Worm (Caenorhabditis elegans) whole organism, young adult: ENCODE measurements around the gene madf-4.
A peak's percentile ranks its signal among the peaks of the same experiment; 100 is the strongest.

Experiments used
- B0035.1 ChIP-seq: sonication (generic microtip); optimal IDR thresholded peaks from 2 replicates; lab custom pipeline; 2016; ENCODE audit warnings: missing genetic modification characterization, mild to moderate bottlenecking, missing compliant biosample characterization, missing genotype, missing genetic modification reagents
- C06A6.2 ChIP-seq: fragments of 200-800 bp; sonication (Bioruptor generic); conservative IDR thresholded peaks from 2 replicates; pipeline ENCODE4 v1.3.6; 2022; ENCODE audit warnings: missing genetic modification characterization, missing compliant biosample characterization
- D2030.7 ChIP-seq: fragments of 200-800 bp; sonication (Bioruptor generic); IDR thresholded peaks from 2 replicates; pipeline ENCODE4 v1.3.6; 2022; ENCODE audit warnings: missing genetic modification reagents, missing genetic modification characterization, missing compliant biosample characterization
- F22D6.2 ChIP-seq: sonication (generic microtip); optimal IDR thresholded peaks from 2 replicates; lab custom pipeline; 2016; ENCODE audit warnings: mild to moderate bottlenecking, missing genetic modification characterization, missing compliant biosample characterization
- F23B12.7 ChIP-seq: sonication (generic microtip); optimal IDR thresholded peaks from 2 replicates; lab custom pipeline; 2017; ENCODE audit warnings: missing genetic modification characterization, mild to moderate bottlenecking, missing compliant biosample characterization, antibody characterized with exemption, moderate library complexity; ENCODE audit not compliant: insufficient read depth
- F39B2.1 ChIP-seq: fragments of 200-800 bp; sonication (Bioruptor generic); IDR thresholded peaks from 2 replicates; pipeline ENCODE4 v1.3.6; 2022; ENCODE audit warnings: missing genetic modification reagents, missing genetic modification characterization, missing compliant biosample characterization
- F49E8.2 ChIP-seq: sonication (generic microtip); optimal IDR thresholded peaks from 3 replicates; lab custom pipeline; 2017; ENCODE audit warnings: missing genetic modification characterization, mild to moderate bottlenecking, missing compliant biosample characterization, antibody characterized with exemption, moderate library complexity; ENCODE audit not compliant: insufficient read depth
- F52B5.7 ChIP-seq: sonication (generic microtip); optimal IDR thresholded peaks from 2 replicates; lab custom pipeline; 2016; ENCODE audit warnings: mild to moderate bottlenecking, missing genetic modification characterization, missing compliant biosample characterization
- F55B11.4 ChIP-seq: sonication (generic microtip); optimal IDR thresholded peaks from 2 replicates; lab custom pipeline; 2016; ENCODE audit warnings: missing compliant biosample characterization, missing genetic modification characterization, borderline replicate concordance; ENCODE audit not compliant: insufficient read depth
- F57A8.1 ChIP-seq: fragments of 200-800 bp; sonication (Bioruptor generic); optimal IDR thresholded peaks from 2 replicates; lab custom pipeline; 2018; ENCODE audit warnings: mild to moderate bottlenecking, missing genetic modification characterization, moderate library complexity, missing compliant biosample characterization
- T26A5.8 ChIP-seq: sonication (generic microtip); optimal IDR thresholded peaks from 2 replicates; lab custom pipeline; 2016; ENCODE audit warnings: missing genetic modification characterization, missing compliant biosample characterization
- Y53F4B.3 ChIP-seq: fragments of 200-800 bp; sonication (Bioruptor generic); IDR thresholded peaks from 2 replicates; pipeline ENCODE4 v1.3.6; 2022; ENCODE audit warnings: missing genetic modification reagents, missing genetic modification characterization, missing compliant biosample characterization
- Y53G8AR.9 ChIP-seq: fragments of 200-800 bp; sonication (Bioruptor generic); conservative IDR thresholded peaks from 2 replicates; pipeline ENCODE4 v1.3.6; 2022; ENCODE audit warnings: missing genetic modification reagents, missing genetic modification characterization, missing compliant biosample characterization
- ama-1 ChIP-seq, 3 experiments: fragments of 150-350 bp in 1 of 3; sonication (generic microtip) in 2 of 3; optimal IDR thresholded peaks; 2 replicates each; lab custom pipeline; 2014 to 2018; ENCODE audit warnings: missing biosample characterization in 2 of 3, missing genetic modification characterization in 2 of 3, missing genetic modification reagents in 2 of 3
- atf-7 ChIP-seq: sonication (generic microtip); optimal IDR thresholded peaks from 2 replicates; lab custom pipeline; 2017; ENCODE audit warnings: mild to moderate bottlenecking, missing genetic modification characterization, missing compliant biosample characterization
- attf-3 ChIP-seq: fragments of 200-800 bp; sonication (Bioruptor generic); conservative IDR thresholded peaks from 2 replicates; pipeline ENCODE4 v1.3.6; 2022; ENCODE audit warnings: missing genetic modification reagents, missing genetic modification characterization, missing compliant biosample characterization
- bed-2 ChIP-seq: fragments of 200-800 bp; sonication (Bioruptor generic); IDR thresholded peaks from 2 replicates; pipeline ENCODE4 v1.3.6; 2022; ENCODE audit warnings: missing genetic modification reagents, missing genetic modification characterization, missing compliant biosample characterization
- cebp-2 ChIP-seq: fragments of 200-800 bp; sonication (Bioruptor generic); IDR thresholded peaks from 2 replicates; pipeline ENCODE4 v1.3.6; 2022; ENCODE audit warnings: missing genetic modification characterization, missing compliant biosample characterization
- ceh-27 ChIP-seq: fragments of 200-800 bp; sonication (Bioruptor generic); optimal IDR thresholded peaks from 2 replicates; lab custom pipeline; 2018; ENCODE audit warnings: mild to moderate bottlenecking, missing genetic modification characterization, moderate library complexity, missing compliant biosample characterization
- ceh-58 ChIP-seq: fragments of 200-800 bp; sonication (Bioruptor generic); IDR thresholded peaks from 2 replicates; pipeline ENCODE4 v1.3.6; 2022; ENCODE audit warnings: missing genetic modification characterization, missing compliant biosample characterization
- ceh-91 ChIP-seq: fragments of 200-800 bp; sonication (Bioruptor generic); IDR thresholded peaks from 2 replicates; pipeline ENCODE4 v1.3.6; 2022; ENCODE audit warnings: missing genetic modification reagents, missing genetic modification characterization, missing compliant biosample characterization
- dox-1 ChIP-seq: fragments of 200-800 bp; sonication (Bioruptor generic); IDR thresholded peaks from 2 replicates; pipeline ENCODE4 v1.3.6; 2022; ENCODE audit warnings: missing genetic modification reagents, missing genetic modification characterization, missing compliant biosample characterization
- egl-18 ChIP-seq: fragments of 200-800 bp; sonication (Bioruptor generic); IDR thresholded peaks from 2 replicates; pipeline ENCODE4 v1.3.6; 2022; ENCODE audit warnings: missing genetic modification reagents, missing genetic modification characterization, missing compliant biosample characterization
- fkh-3 ChIP-seq: sonication (generic microtip); optimal IDR thresholded peaks from 2 replicates; lab custom pipeline; 2016; ENCODE audit warnings: mild to moderate bottlenecking, missing genetic modification characterization, missing compliant biosample characterization
- him-1 ChIP-seq: sonication (generic microtip); optimal IDR thresholded peaks from 2 replicates; lab custom pipeline; 2016; ENCODE audit warnings: missing genotype, missing genetic modification reagents, missing genetic modification characterization, missing compliant biosample characterization
- hlh-12 ChIP-seq: sonication (generic microtip); optimal IDR thresholded peaks from 2 replicates; lab custom pipeline; 2016; ENCODE audit warnings: missing genetic modification characterization, missing compliant biosample characterization
- hmg-20 ChIP-seq: fragments of 200-800 bp; sonication (Bioruptor generic); IDR thresholded peaks from 2 replicates; pipeline ENCODE4 v1.3.6; 2022; ENCODE audit warnings: missing genetic modification reagents, missing genetic modification characterization, missing compliant biosample characterization
- hrde-1 ChIP-seq: sonication (generic microtip); optimal IDR thresholded peaks from 2 replicates; lab custom pipeline; 2016; ENCODE audit warnings: missing genetic modification characterization, mild to moderate bottlenecking, missing compliant biosample characterization, moderate library complexity, missing genotype, missing genetic modification reagents, borderline replicate concordance
- hsf-1 ChIP-seq: fragments of 200-800 bp; sonication (Bioruptor generic); IDR thresholded peaks from 2 replicates; pipeline ENCODE4 v1.3.6; 2022; ENCODE audit warnings: missing genetic modification reagents, missing genetic modification characterization, missing compliant biosample characterization
- lag-1 ChIP-seq: fragments of 200-800 bp; sonication (Bioruptor generic); IDR thresholded peaks from 2 replicates; pipeline ENCODE4 v1.3.6; 2022; ENCODE audit warnings: missing genetic modification reagents, missing genetic modification characterization, missing compliant biosample characterization
- let-607 ChIP-seq, 2 experiments: fragments of 200-800 bp in 1 of 2; sonication (Bioruptor generic) in 1 of 2; sonication (generic microtip) in 1 of 2; optimal IDR thresholded peaks; 2 replicates each; lab custom pipeline; 2016 to 2018; ENCODE audit warnings: mild to moderate bottlenecking in 2 of 2, missing compliant biosample characterization in 2 of 2, missing genetic modification characterization in 2 of 2, moderate library complexity in 2 of 2, missing genotype in 1 of 2
- lin-35 ChIP-seq, 3 experiments: fragments of 150-350 bp in 2 of 3; sonication (generic microtip) in 1 of 3; optimal IDR thresholded peaks; 2 replicates each; lab custom pipeline; 2014 to 2018; ENCODE audit warnings: missing biosample characterization in 3 of 3, missing genetic modification characterization in 3 of 3, missing genetic modification reagents in 3 of 3
- lin-40 ChIP-seq: sonication (generic microtip); optimal IDR thresholded peaks from 2 replicates; lab custom pipeline; 2016; ENCODE audit warnings: missing genetic modification characterization, mild to moderate bottlenecking, missing compliant biosample characterization, missing genotype, missing genetic modification reagents
- lin-54 ChIP-seq: fragments of 200-800 bp; sonication (Bioruptor generic); optimal IDR thresholded peaks from 2 replicates; lab custom pipeline; 2018; ENCODE audit warnings: mild to moderate bottlenecking, missing genetic modification characterization, missing compliant biosample characterization
- lsl-1 ChIP-seq: fragments of 200-800 bp; sonication (Bioruptor generic); optimal IDR thresholded peaks from 2 replicates; lab custom pipeline; 2018; ENCODE audit warnings: mild to moderate bottlenecking, missing genetic modification characterization, moderate library complexity, missing compliant biosample characterization
- madf-3 ChIP-seq: fragments of 200-800 bp; sonication (Bioruptor generic); IDR thresholded peaks from 2 replicates; pipeline ENCODE4 v1.3.6; 2022; ENCODE audit warnings: missing genetic modification reagents, missing genetic modification characterization, missing compliant biosample characterization
- madf-8 ChIP-seq: fragments of 200-800 bp; sonication (Bioruptor generic); conservative IDR thresholded peaks from 2 replicates; pipeline ENCODE4 v1.3.6; 2022; ENCODE audit warnings: missing genetic modification reagents, missing genetic modification characterization, missing compliant biosample characterization
- mcd-1 ChIP-seq: fragments of 200-800 bp; sonication (Bioruptor generic); IDR thresholded peaks from 2 replicates; pipeline ENCODE4 v1.3.6; 2022; ENCODE audit warnings: missing genetic modification reagents, missing genetic modification characterization, missing compliant biosample characterization
- nfya-2 ChIP-seq: fragments of 200-800 bp; sonication (Bioruptor generic); IDR thresholded peaks from 2 replicates; pipeline ENCODE4 v1.3.6; 2022; ENCODE audit warnings: missing genetic modification reagents, missing genetic modification characterization, missing compliant biosample characterization
- nfyb-1 ChIP-seq: fragments of 200-800 bp; sonication (Bioruptor generic); IDR thresholded peaks from 2 replicates; pipeline ENCODE4 v1.3.6; 2022; ENCODE audit warnings: missing genetic modification reagents, missing genetic modification characterization, missing compliant biosample characterization
- nhr-120 ChIP-seq: fragments of 200-800 bp; sonication (Bioruptor generic); IDR thresholded peaks from 2 replicates; pipeline ENCODE4 v1.3.6; 2022; ENCODE audit warnings: missing genetic modification characterization, missing compliant biosample characterization
- pha-4 ChIP-seq: fragments of 150-350 bp; sonication (generic microtip); optimal IDR thresholded peaks from 2 replicates; lab custom pipeline; 2014; ENCODE audit warnings: missing biosample characterization, missing genetic modification reagents, missing genetic modification characterization
- snpc-1.1 ChIP-seq: sonication (generic microtip); optimal IDR thresholded peaks from 2 replicates; lab custom pipeline; 2017; ENCODE audit warnings: missing genetic modification characterization, mild to moderate bottlenecking, missing compliant biosample characterization, antibody characterized with exemption, moderate library complexity, missing genotype, missing genetic modification reagents; ENCODE audit not compliant: insufficient read depth
- sptf-2 ChIP-seq: fragments of 200-800 bp; sonication (Bioruptor generic); optimal IDR thresholded peaks from 2 replicates; lab custom pipeline; 2018; ENCODE audit warnings: mild to moderate bottlenecking, missing genetic modification characterization, missing compliant biosample characterization
- tlf-1 ChIP-seq: fragments of 200-800 bp; sonication (Bioruptor generic); optimal IDR thresholded peaks from 2 replicates; lab custom pipeline; 2018; ENCODE audit warnings: mild to moderate bottlenecking, missing genetic modification characterization, missing compliant biosample characterization
- zim-3 ChIP-seq: sonication (generic microtip); optimal IDR thresholded peaks from 2 replicates; lab custom pipeline; 2017; ENCODE audit warnings: mild to moderate bottlenecking, missing genetic modification characterization, moderate library complexity, missing compliant biosample characterization
- ztf-18 ChIP-seq: sonication (generic microtip); optimal IDR thresholded peaks from 2 replicates; lab custom pipeline; 2016; ENCODE audit warnings: missing genotype, mild to moderate bottlenecking, missing genetic modification characterization, missing compliant biosample characterization

The madf-4 gene

DNA sequence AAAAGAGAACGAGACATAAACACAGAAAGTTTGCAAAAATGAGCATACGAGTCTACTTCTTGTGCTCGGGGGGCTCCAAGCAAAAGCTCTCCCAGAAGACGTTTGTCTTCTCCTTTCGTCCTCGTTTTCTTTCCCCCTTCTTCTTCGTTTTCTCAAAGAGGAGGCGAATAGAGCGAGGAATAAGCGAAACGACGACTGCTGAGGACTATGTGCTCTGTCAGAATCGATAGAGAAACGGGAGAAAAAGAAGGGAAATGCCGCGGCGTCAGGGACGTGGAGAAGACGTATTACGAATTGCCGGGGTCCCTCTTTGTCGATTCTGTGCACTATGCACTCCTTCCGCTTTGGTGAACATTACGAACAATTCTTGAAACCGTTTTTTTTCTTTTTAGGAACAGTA is 16.1 kb upstream of the madf-4 start (continued):
- TF ChIP-seq hrde-1 (tag; lab: Kevin White, UChicago) (peak; percentile 21), ztf-18 (tag; lab: Kevin White, UChicago) (no peak), lin-35 (GFP tag; optimal IDR thresholded peaks at IDR 0.05; lab: Kevin White, UChicago) (peak in 1 of 3 experiments; percentile 34), dox-1 (no peak), F52B5.7 (tag; lab: Kevin White, UChicago) (no peak), hmg-20 (GFP tag; lab: Robert Waterston, UW) (no peak), hlh-12 (tag; lab: Kevin White, UChicago) (no peak), tlf-1 (GFP tag; lab: Kevin White, UChicago) (no peak), F39B2.1 (GFP tag; lab: Robert Waterston, UW) (no peak), ceh-91 (GFP tag; lab: Robert Waterston, UW) (no peak), let-607 (tag; optimal IDR thresholded peaks at IDR 0.05; lab: Kevin White, UChicago) (no peak), Y53F4B.3 (GFP tag; lab: Robert Waterston, UW) (no peak), atf-7 (tag; lab: Kevin White, UChicago) (peak; percentile 28), pha-4 (no peak), attf-3 (0 out of 2 replicates have a peak, but pooled peaks have one; percentile 23), cebp-2 (GFP tag; lab: Robert Waterston, UW) (no peak), lin-40 (tag; lab: Kevin White, UChicago) (no peak), nfyb-1 (GFP tag; lab: Robert Waterston, UW) (0 out of 2 replicates have a peak, but pooled peaks have one; percentile 47), snpc-1.1 (no peak), F57A8.1 (GFP tag; lab: Kevin White, UChicago) (no peak), egl-18 (GFP tag; lab: Robert Waterston, UW) (peak; percentile 71; the same call in 1 of the 2 replicates), B0035.1 (tag; lab: Kevin White, UChicago) (no peak), D2030.7 (GFP tag; lab: Robert Waterston, UW) (peak; percentile 41), F23B12.7 (no peak), F49E8.2 (tag; lab: Kevin White, UChicago) (peak; percentile 63), C06A6.2 (GFP tag; lab: Robert Waterston, UW) (no peak), madf-3 (GFP tag; lab: Robert Waterston, UW) (no peak), nhr-120 (GFP tag; lab: Robert Waterston, UW) (no peak), nfya-2 (GFP tag; lab: Robert Waterston, UW) (no peak), ceh-58 (GFP tag; lab: Robert Waterston, UW) (no peak), hsf-1 (peak; percentile 71; the same call in 1 of the 2 replicates), ceh-27 (GFP tag; lab: Kevin White, UChicago) (peak; percentile 39), lsl-1 (GFP tag; lab: Kevin White, UChicago) (no peak), lin-54 (GFP tag; lab: Kevin White, UChicago) (no peak), madf-8 (no peak), bed-2 (no peak), lag-1 (GFP tag; lab: Robert Waterston, UW) (no peak), mcd-1 (peak; percentile 38; the same call in 1 of the 2 replicates), T26A5.8 (no peak)

DNA sequence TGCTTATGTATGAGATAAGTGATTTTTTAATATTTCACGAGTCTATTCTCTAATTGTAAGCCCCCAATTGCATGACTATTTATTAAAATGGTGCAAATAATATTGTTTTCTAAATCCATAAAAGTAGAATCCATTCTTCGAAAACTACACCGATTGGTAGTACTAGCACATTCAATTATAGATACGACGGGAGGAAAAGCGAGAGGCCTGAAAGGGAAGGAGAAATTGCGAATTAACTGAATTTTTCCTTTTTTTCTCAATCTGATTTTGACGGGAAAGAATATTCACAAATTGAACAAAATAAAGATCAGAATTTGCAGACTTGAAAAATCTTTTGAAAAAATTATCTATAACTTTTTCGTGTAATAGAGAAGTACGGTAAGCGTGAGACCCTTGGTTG is 14.9 kb upstream of the madf-4 start:
- no peak for TF ChIP-seq fkh-3
- TF ChIP-seq F55B11.4 (tag; lab: Kevin White, UChicago): no peak
- TF ChIP-seq F57A8.1 (GFP tag; lab: Kevin White, UChicago): no peak
- no peak for TF ChIP-seq lsl-1 (GFP tag; lab: Kevin White, UChicago)
- TF ChIP-seq F23B12.7: no peak
- TF ChIP-seq ama-1 (optimal IDR thresholded peaks at IDR 0.05; lab: Kevin White, UChicago): no peak
- TF ChIP-seq ama-1 (GFP tag; optimal IDR thresholded peaks at IDR 0.05; lab: Kevin White, UChicago): no peak
- no peak for TF ChIP-seq lin-35 (GFP tag; optimal IDR thresholded peaks at IDR 0.05; lab: Kevin White, UChicago)
- no peak for TF ChIP-seq bed-2
- no peak for TF ChIP-seq F22D6.2
- no peak for TF ChIP-seq Y53G8AR.9 (GFP tag; lab: Robert Waterston, UW)
- no peak for TF ChIP-seq C06A6.2 (GFP tag; lab: Robert Waterston, UW)
- TF ChIP-seq sptf-2 (GFP tag; lab: Kevin White, UChicago): no peak
- no peak for TF ChIP-seq nfya-2 (GFP tag; lab: Robert Waterston, UW)
- TF ChIP-seq him-1 (tag; lab: Kevin White, UChicago): no peak
- TF ChIP-seq Y53F4B.3 (GFP tag; lab: Robert Waterston, UW): no peak
- TF ChIP-seq zim-3 (tag; lab: Kevin White, UChicago): no peak
